Worm (Caenorhabditis elegans) whole organism, L3 larva: ENCODE measurements around the gene C17H11.6.

Experiments
- R02D3.7 ChIP-seq: fragments of 150-350 bp; optimal IDR thresholded peaks from 2 replicates; lab custom pipeline; 2014; ENCODE audit warnings: missing biosample characterization, missing genetic modification characterization
- ZK546.5 ChIP-seq: sonication (generic microtip); optimal IDR thresholded peaks from 2 replicates; lab custom pipeline; 2017; ENCODE audit warnings: missing biosample characterization, missing genetic modification characterization
- aly-2 ChIP-seq: fragments of 150-350 bp; optimal IDR thresholded peaks from 2 replicates; lab custom pipeline; 2014; ENCODE audit warnings: missing biosample characterization, missing genetic modification characterization
- ama-1 ChIP-seq: fragments of 150-350 bp; optimal IDR thresholded peaks from 2 replicates; lab custom pipeline; 2018
- ceh-16 ChIP-seq: sonication (generic microtip); optimal IDR thresholded peaks from 2 replicates; lab custom pipeline; 2017; ENCODE audit warnings: missing biosample characterization, missing genetic modification characterization
- ceh-28 ChIP-seq: fragments of 150-350 bp; optimal IDR thresholded peaks from 2 replicates; lab custom pipeline; 2014; ENCODE audit warnings: missing biosample characterization, missing genetic modification reagents, missing genetic modification characterization
- ceh-82 ChIP-seq: fragments of 150-350 bp; optimal IDR thresholded peaks from 2 replicates; lab custom pipeline; 2014; ENCODE audit warnings: missing biosample characterization, missing genetic modification characterization
- ceh-9 ChIP-seq: sonication (generic microtip); optimal IDR thresholded peaks from 2 replicates; lab custom pipeline; 2018; ENCODE audit warnings: missing biosample characterization, missing genetic modification characterization
- daf-12 ChIP-seq: fragments of 150-350 bp; optimal IDR thresholded peaks from 2 replicates; lab custom pipeline; 2014; ENCODE audit warnings: missing biosample characterization, missing genetic modification reagents, missing genetic modification characterization
- egl-27 ChIP-seq: sonication (generic microtip); optimal IDR thresholded peaks from 4 replicates; lab custom pipeline; 2017; ENCODE audit warnings: missing biosample characterization, missing genetic modification reagents, missing genetic modification characterization
- egl-5 ChIP-seq: fragments of 150-350 bp; optimal IDR thresholded peaks from 2 replicates; lab custom pipeline; 2017; ENCODE audit warnings: missing biosample characterization, missing genetic modification reagents, missing genetic modification characterization, inconsistent platforms
- elt-1 ChIP-seq: fragments of 150-350 bp; optimal IDR thresholded peaks from 2 replicates; lab custom pipeline; 2014; ENCODE audit warnings: missing biosample characterization, missing genetic modification characterization
- elt-2 ChIP-seq: sonication (generic microtip); optimal IDR thresholded peaks from 2 replicates; lab custom pipeline; 2016; ENCODE audit warnings: missing genetic modification reagents, mild to moderate bottlenecking, missing genetic modification characterization, missing compliant biosample characterization
- elt-3 ChIP-seq, 3 experiments: fragments of 150-350 bp in 1 of 3; sonication (generic microtip) in 2 of 3; optimal IDR thresholded peaks; 2 replicates in 2 of 3; 4 replicates in 1 of 3; lab custom pipeline; 2014 to 2017; ENCODE audit warnings: missing biosample characterization in 3 of 3, missing genetic modification characterization in 3 of 3
- eor-1 ChIP-seq, 2 experiments: fragments of 150-350 bp; optimal IDR thresholded peaks; 2 replicates each; lab custom pipeline; 2014 to 2018; ENCODE audit warnings: missing biosample characterization in 2 of 2, missing genetic modification characterization in 2 of 2
- fkh-10 ChIP-seq: sonication (generic microtip); optimal IDR thresholded peaks from 2 replicates; lab custom pipeline; 2017; ENCODE audit warnings: missing biosample characterization, missing genetic modification reagents, missing genetic modification characterization
- fkh-2 ChIP-seq: fragments of 150-350 bp; optimal IDR thresholded peaks from 2 replicates; lab custom pipeline; 2014; ENCODE audit warnings: missing biosample characterization, missing genetic modification reagents, missing genetic modification characterization
- fos-1 ChIP-seq: fragments of 150-350 bp; optimal IDR thresholded peaks from 2 replicates; lab custom pipeline; 2014; ENCODE audit warnings: missing biosample characterization, missing genetic modification characterization
- hmg-11 ChIP-seq: sonication (generic microtip); optimal IDR thresholded peaks from 2 replicates; lab custom pipeline; 2016; ENCODE audit warnings: missing genetic modification characterization, missing compliant biosample characterization
- jun-1 ChIP-seq: fragments of 150-350 bp; optimal IDR thresholded peaks from 2 replicates; lab custom pipeline; 2014; ENCODE audit warnings: missing biosample characterization, missing genetic modification reagents, missing genetic modification characterization
- lin-15B ChIP-seq: fragments of 150-350 bp; optimal IDR thresholded peaks from 2 replicates; lab custom pipeline; 2014; ENCODE audit warnings: missing biosample characterization, missing genetic modification characterization
- lin-39 ChIP-seq: fragments of 150-350 bp; optimal IDR thresholded peaks from 2 replicates; lab custom pipeline; 2018; ENCODE audit warnings: missing biosample characterization, missing genetic modification reagents, missing genetic modification characterization
- lsy-12 ChIP-seq: sonication (generic microtip); optimal IDR thresholded peaks from 2 replicates; lab custom pipeline; 2016; ENCODE audit warnings: mild to moderate bottlenecking, missing genetic modification characterization, missing compliant biosample characterization
- mdl-1 ChIP-seq: fragments of 150-350 bp; optimal IDR thresholded peaks from 2 replicates; lab custom pipeline; 2014; ENCODE audit warnings: missing biosample characterization, missing genetic modification characterization
- mml-1 ChIP-seq: fragments of 150-350 bp; sonication (generic microtip); optimal IDR thresholded peaks from 3 replicates; lab custom pipeline; 2014; ENCODE audit warnings: missing biosample characterization, missing genetic modification characterization
- nfya-1 ChIP-seq: sonication (generic microtip); optimal IDR thresholded peaks from 2 replicates; lab custom pipeline; 2017; ENCODE audit warnings: missing genetic modification characterization, mild to moderate bottlenecking, missing compliant biosample characterization, antibody characterized with exemption, moderate library complexity; ENCODE audit not compliant: insufficient read depth
- nhr-11 ChIP-seq: fragments of 150-350 bp; optimal IDR thresholded peaks from 2 replicates; lab custom pipeline; 2014; ENCODE audit warnings: missing biosample characterization, missing genetic modification characterization
- nhr-12 ChIP-seq: fragments of 150-350 bp; optimal IDR thresholded peaks from 2 replicates; lab custom pipeline; 2014; ENCODE audit warnings: missing biosample characterization, missing genetic modification characterization
- nhr-23 ChIP-seq: fragments of 150-350 bp; optimal IDR thresholded peaks from 2 replicates; lab custom pipeline; 2014; ENCODE audit warnings: missing biosample characterization, missing genetic modification reagents, missing genetic modification characterization
- nhr-237 ChIP-seq: fragments of 150-350 bp; optimal IDR thresholded peaks from 2 replicates; lab custom pipeline; 2014; ENCODE audit warnings: missing biosample characterization, missing genetic modification characterization
- nhr-25 ChIP-seq: sonication (generic microtip); optimal IDR thresholded peaks from 2 replicates; lab custom pipeline; 2017; ENCODE audit warnings: missing biosample characterization, missing genetic modification characterization
- nhr-28 ChIP-seq: fragments of 150-350 bp; optimal IDR thresholded peaks from 2 replicates; lab custom pipeline; 2014; ENCODE audit warnings: missing biosample characterization, missing genetic modification characterization
- nhr-43 ChIP-seq: sonication (generic microtip); optimal IDR thresholded peaks from 2 replicates; lab custom pipeline; 2016; ENCODE audit warnings: mild to moderate bottlenecking, missing genetic modification characterization, missing compliant biosample characterization; ENCODE audit not compliant: poor library complexity, severe bottlenecking
- nhr-67 ChIP-seq: fragments of 150-350 bp; optimal IDR thresholded peaks from 2 replicates; lab custom pipeline; 2014; ENCODE audit warnings: missing biosample characterization, missing genetic modification characterization
- nhr-76 ChIP-seq: fragments of 150-350 bp; sonication (generic microtip); optimal IDR thresholded peaks from 5 replicates; lab custom pipeline; 2014; ENCODE audit warnings: missing biosample characterization, missing genetic modification characterization
- nhr-77 ChIP-seq: fragments of 150-350 bp; optimal IDR thresholded peaks from 2 replicates; lab custom pipeline; 2014; ENCODE audit warnings: missing biosample characterization, missing genetic modification characterization
- pha-4 ChIP-seq: fragments of 150-350 bp; optimal IDR thresholded peaks from 2 replicates; lab custom pipeline; 2014; ENCODE audit warnings: missing biosample characterization, missing genetic modification reagents, missing genetic modification characterization
- pqm-1 ChIP-seq: fragments of 150-350 bp; optimal IDR thresholded peaks from 2 replicates; lab custom pipeline; 2017; ENCODE audit warnings: missing biosample characterization, missing genetic modification characterization, inconsistent platforms
- sea-2 ChIP-seq: fragments of 150-350 bp; sonication (generic microtip); optimal IDR thresholded peaks from 4 replicates; lab custom pipeline; 2014; ENCODE audit warnings: missing biosample characterization, missing genetic modification reagents, missing genetic modification characterization
- skn-1 ChIP-seq: fragments of 150-350 bp; optimal IDR thresholded peaks from 2 replicates; lab custom pipeline; 2014; ENCODE audit warnings: missing biosample characterization, missing genetic modification characterization
- snpc-4 ChIP-seq: fragments of 150-350 bp; optimal IDR thresholded peaks from 2 replicates; lab custom pipeline; 2014; ENCODE audit warnings: missing biosample characterization, missing genetic modification characterization
- tbx-2 ChIP-seq: sonication (generic microtip); optimal IDR thresholded peaks from 2 replicates; lab custom pipeline; 2016; ENCODE audit warnings: mild to moderate bottlenecking, missing genetic modification characterization, missing compliant biosample characterization
- unc-39 ChIP-seq: sonication (generic microtip); optimal IDR thresholded peaks from 4 replicates; lab custom pipeline; 2017; ENCODE audit warnings: missing biosample characterization, missing genetic modification characterization
- unc-62 ChIP-seq: fragments of 150-350 bp; sonication (generic microtip); optimal IDR thresholded peaks from 4 replicates; lab custom pipeline; 2014; ENCODE audit warnings: missing biosample characterization, missing genetic modification reagents, missing genetic modification characterization
- zag-1 ChIP-seq: fragments of 150-350 bp; optimal IDR thresholded peaks from 2 replicates; lab custom pipeline; 2014; ENCODE audit warnings: missing biosample characterization, missing genetic modification characterization
- ztf-11 ChIP-seq: fragments of 150-350 bp; optimal IDR thresholded peaks from 2 replicates; lab custom pipeline; 2014; ENCODE audit warnings: missing biosample characterization, missing genetic modification characterization
- ztf-4 ChIP-seq: fragments of 150-350 bp; optimal IDR thresholded peaks from 2 replicates; lab custom pipeline; 2014; ENCODE audit warnings: missing biosample characterization, missing genetic modification characterization

Gene C17H11.6

ce11 chrX:8231858-8232257 lies 28.3 kb upstream of the C17H11.6 start, which contains the start of gene K02A6.3:
Gene K02A6.3, minus strand, starts transcription at chrX:8231931.
- TF ChIP-seq nhr-77 (tag; lab: Kevin White, UChicago) = no peak
- TF ChIP-seq snpc-4 = peak; percentile 38
- no peak for TF ChIP-seq lin-15B (tag; lab: Kevin White, UChicago)
- no peak for TF ChIP-seq nhr-12 (tag; lab: Kevin White, UChicago)
- TF ChIP-seq elt-1 (tag; lab: Kevin White, UChicago) = peak; percentile 4
- no peak for TF ChIP-seq mml-1 (tag; lab: Kevin White, UChicago)
- TF ChIP-seq ama-1 = peak; percentile 76
- TF ChIP-seq lsy-12 (tag; lab: Kevin White, UChicago) = peak; percentile 84
- TF ChIP-seq ZK546.5 (tag; lab: Kevin White, UChicago) = no peak
- peak; percentile 94 for TF ChIP-seq nhr-25
- TF ChIP-seq nhr-237 (tag; lab: Kevin White, UChicago) = no peak
- TF ChIP-seq skn-1 (tag; lab: Kevin White, UChicago) = peak; percentile 85
- peak; percentile 28 for TF ChIP-seq nhr-76 (tag; lab: Kevin White, UChicago)
- no peak for TF ChIP-seq zag-1 (tag; lab: Kevin White, UChicago)
- TF ChIP-seq egl-5 (tag; lab: Kevin White, UChicago) = no peak
- peak; percentile 88 for TF ChIP-seq jun-1 (tag; lab: Kevin White, UChicago)
- TF ChIP-seq daf-12 = no peak
- TF ChIP-seq tbx-2 (tag; lab: Kevin White, UChicago) = peak; percentile 71
- peak; percentile 61 for TF ChIP-seq ztf-4 (tag; lab: Kevin White, UChicago)
- no peak for TF ChIP-seq elt-3 (tag; optimal IDR thresholded peaks at IDR 0.05; lab: Kevin White, UChicago)
- peak; percentile 76 for TF ChIP-seq lin-39 (tag; lab: Kevin White, UChicago)
- peak; percentile 41 for TF ChIP-seq R02D3.7 (tag; lab: Kevin White, UChicago)
- TF ChIP-seq elt-2 (tag; lab: Kevin White, UChicago) = peak; percentile 78
- peak; percentile 92 for TF ChIP-seq ceh-28 (tag; lab: Kevin White, UChicago)
- TF ChIP-seq sea-2 = peak; percentile 29
- TF ChIP-seq fos-1 = no peak
- TF ChIP-seq unc-62 (GFP tag; lab: Kevin White, UChicago) = no peak
- peak in 1 of 2 experiments; percentile 59 for TF ChIP-seq eor-1 (tag; optimal IDR thresholded peaks at IDR 0.05; lab: Kevin White, UChicago)
- peak; percentile 92 for TF ChIP-seq nhr-43 (tag; lab: Kevin White, UChicago)
- peak; percentile 81 for TF ChIP-seq pqm-1 (tag; lab: Kevin White, UChicago)
- peak; percentile 95 for TF ChIP-seq mdl-1 (tag; lab: Kevin White, UChicago)
- peak; percentile 99 for TF ChIP-seq pha-4 (tag; lab: Kevin White, UChicago)
- TF ChIP-seq hmg-11 (tag; lab: Kevin White, UChicago) = peak; percentile 85
- TF ChIP-seq ceh-9 (tag; lab: Kevin White, UChicago) = no peak
- no peak for TF ChIP-seq aly-2 (tag; lab: Kevin White, UChicago)
- TF ChIP-seq fkh-2 = no peak
- peak; percentile 47 for TF ChIP-seq egl-27
- TF ChIP-seq nhr-11 = peak; percentile 59
- TF ChIP-seq nhr-23 (tag; lab: Kevin White, UChicago) = peak; percentile 84
- TF ChIP-seq nhr-28 (tag; lab: Kevin White, UChicago) = no peak
- TF ChIP-seq unc-39 = no peak
- no peak for TF ChIP-seq ztf-11
- no peak for TF ChIP-seq nhr-67 (tag; lab: Kevin White, UChicago)
- TF ChIP-seq fkh-10 (GFP tag; lab: Kevin White, UChicago) = no peak
- TF ChIP-seq ceh-82 (tag; lab: Kevin White, UChicago) = no peak
- no peak for TF ChIP-seq ceh-16 (tag; lab: Kevin White, UChicago)
- peak; percentile 86 for TF ChIP-seq nfya-1
- TF ChIP-seq, all 47 proteins: peak for 25
